Worm (Caenorhabditis elegans): ENCODE results near the gene F52E1.5.

- TF ChIP-seq ama-1 (optimal IDR thresholded peaks at IDR 0.05) = no peak
- TF ChIP-seq jun-1 (tag; optimal IDR thresholded peaks at IDR 0.05) = no peak
- TF ChIP-seq skn-1 (tag; optimal IDR thresholded peaks at IDR 0.05) = no peak
- no peak for TF ChIP-seq snpc-4 (tag; optimal IDR thresholded peaks at IDR 0.05)
- no peak for TF ChIP-seq egl-27 (tag; optimal IDR thresholded peaks at IDR 0.05)
- TF ChIP-seq daf-12 (tag; optimal IDR thresholded peaks at IDR 0.05) = no peak
- TF ChIP-seq fkh-10 (GFP tag; optimal IDR thresholded peaks at IDR 0.05) = no peak
- TF ChIP-seq ztf-11 (tag; optimal IDR thresholded peaks at IDR 0.05) = no peak
- TF ChIP-seq lin-39 (tag; optimal IDR thresholded peaks at IDR 0.05) = no peak
Observed at ce11 chrV:8375419-8375818, 3.9 kb upstream of the F52E1.5 start, which contains the start of gene F38E1.10.

Data from whole organism, L3 larva.